Worm (Caenorhabditis elegans) whole organism, L2 larva: ENCODE results near the gene F15A4.2.

Experiments
- C34F6.9 ChIP-seq: fragments of 150-350 bp; optimal IDR thresholded peaks from 2 replicates; lab custom pipeline; 2014; ENCODE audit warnings: missing biosample characterization, missing genetic modification characterization
- Y55F3AM.14 ChIP-seq: fragments of 200-800 bp; sonication (Bioruptor generic); optimal IDR thresholded peaks from 2 replicates; lab custom pipeline; 2018; ENCODE audit warnings: mild to moderate bottlenecking, missing genetic modification characterization, missing compliant biosample characterization
- alr-1 ChIP-seq: fragments of 150-350 bp; optimal IDR thresholded peaks from 2 replicates; lab custom pipeline; 2014; ENCODE audit warnings: missing biosample characterization, missing genetic modification characterization
- aly-2 ChIP-seq: fragments of 150-350 bp; optimal IDR thresholded peaks from 2 replicates; lab custom pipeline; 2014; ENCODE audit warnings: missing biosample characterization, missing genetic modification characterization
- ama-1 ChIP-seq: fragments of 150-350 bp; optimal IDR thresholded peaks from 2 replicates; lab custom pipeline; 2018; ENCODE audit warnings: inconsistent platforms
- blmp-1 ChIP-seq: sonication (generic microtip); optimal IDR thresholded peaks from 2 replicates; lab custom pipeline; 2017; ENCODE audit warnings: missing genetic modification characterization, mild to moderate bottlenecking, missing compliant biosample characterization, antibody characterized with exemption, moderate library complexity; ENCODE audit not compliant: insufficient read depth
- ceh-16 ChIP-seq: fragments of 150-350 bp; optimal IDR thresholded peaks from 2 replicates; lab custom pipeline; 2014; ENCODE audit warnings: missing biosample characterization, missing genetic modification characterization
- ceh-82 ChIP-seq: fragments of 150-350 bp; optimal IDR thresholded peaks from 2 replicates; lab custom pipeline; 2014; ENCODE audit warnings: missing biosample characterization, missing genetic modification characterization
- egl-27 ChIP-seq: sonication (generic microtip); optimal IDR thresholded peaks from 3 replicates; lab custom pipeline; 2017; ENCODE audit warnings: missing biosample characterization, missing genetic modification reagents, missing genetic modification characterization
- elt-1 ChIP-seq: fragments of 150-350 bp; optimal IDR thresholded peaks from 2 replicates; lab custom pipeline; 2014; ENCODE audit warnings: missing biosample characterization, missing genetic modification characterization
- elt-3 ChIP-seq: sonication (generic microtip); optimal IDR thresholded peaks from 2 replicates; lab custom pipeline; 2017; ENCODE audit warnings: missing biosample characterization, missing genetic modification characterization
- fos-1 ChIP-seq: fragments of 150-350 bp; optimal IDR thresholded peaks from 2 replicates; lab custom pipeline; 2014; ENCODE audit warnings: missing biosample characterization, missing genetic modification characterization
- gmeb-1 ChIP-seq: fragments of 150-350 bp; optimal IDR thresholded peaks from 2 replicates; lab custom pipeline; 2014; ENCODE audit warnings: missing biosample characterization, missing genetic modification characterization
- lin-11 ChIP-seq: fragments of 150-350 bp; sonication (generic microtip); optimal IDR thresholded peaks from 2 replicates; lab custom pipeline; 2014; ENCODE audit warnings: missing biosample characterization, missing genetic modification characterization, inconsistent platforms, mixed read lengths
- lin-39 ChIP-seq: fragments of 150-350 bp; optimal IDR thresholded peaks from 2 replicates; lab custom pipeline; 2014; ENCODE audit warnings: missing biosample characterization, missing genetic modification reagents, missing genetic modification characterization
- mab-5 ChIP-seq: fragments of 150-350 bp; optimal IDR thresholded peaks from 2 replicates; lab custom pipeline; 2014; ENCODE audit warnings: missing biosample characterization, missing genetic modification characterization
- nhr-10 ChIP-seq: sonication (generic microtip); optimal IDR thresholded peaks from 2 replicates; lab custom pipeline; 2017; ENCODE audit warnings: missing biosample characterization, missing genetic modification characterization
- nhr-11 ChIP-seq: fragments of 150-350 bp; optimal IDR thresholded peaks from 2 replicates; lab custom pipeline; 2014; ENCODE audit warnings: missing biosample characterization, missing genetic modification characterization
- nhr-129 ChIP-seq: fragments of 150-350 bp; optimal IDR thresholded peaks from 2 replicates; lab custom pipeline; 2014; ENCODE audit warnings: missing biosample characterization, missing genetic modification characterization
- nhr-21 ChIP-seq: fragments of 150-350 bp; optimal IDR thresholded peaks from 2 replicates; lab custom pipeline; 2014; ENCODE audit warnings: missing biosample characterization, missing genetic modification characterization
- nhr-23 ChIP-seq: fragments of 150-350 bp; optimal IDR thresholded peaks from 2 replicates; lab custom pipeline; 2014; ENCODE audit warnings: missing biosample characterization, missing genetic modification reagents, missing genetic modification characterization
- nhr-237 ChIP-seq: fragments of 150-350 bp; optimal IDR thresholded peaks from 2 replicates; lab custom pipeline; 2014; ENCODE audit warnings: missing biosample characterization, missing genetic modification characterization
- nhr-25 ChIP-seq: fragments of 150-350 bp; sonication (generic microtip); optimal IDR thresholded peaks from 3 replicates; lab custom pipeline; 2014; ENCODE audit warnings: missing biosample characterization, missing genetic modification characterization
- nhr-77 ChIP-seq: fragments of 150-350 bp; optimal IDR thresholded peaks from 2 replicates; lab custom pipeline; 2014; ENCODE audit warnings: missing biosample characterization, missing genetic modification characterization
- peb-1 ChIP-seq: fragments of 150-350 bp; optimal IDR thresholded peaks from 2 replicates; lab custom pipeline; 2014; ENCODE audit warnings: missing biosample characterization, missing genetic modification characterization
- skn-1 ChIP-seq: sonication (generic microtip); optimal IDR thresholded peaks from 2 replicates; lab custom pipeline; 2017; ENCODE audit warnings: missing biosample characterization, missing genetic modification characterization
- sma-3 ChIP-seq: sonication (generic microtip); optimal IDR thresholded peaks from 2 replicates; lab custom pipeline; 2016; ENCODE audit warnings: missing genetic modification reagents, missing genetic modification characterization, missing compliant biosample characterization
- sma-9 ChIP-seq, 2 experiments: fragments of 150-350 bp in 1 of 2; sonication (generic microtip) in 1 of 2; optimal IDR thresholded peaks; 2 replicates each; lab custom pipeline; 2014 to 2016; ENCODE audit warnings: missing genetic modification characterization in 2 of 2, mild to moderate bottlenecking in 1 of 2, missing biosample characterization in 1 of 2, missing compliant biosample characterization in 1 of 2, missing genetic modification reagents in 1 of 2, moderate library complexity in 1 of 2
- snpc-4 ChIP-seq: fragments of 150-350 bp; optimal IDR thresholded peaks from 2 replicates; lab custom pipeline; 2014; ENCODE audit warnings: missing biosample characterization, missing genetic modification characterization
- unc-39 ChIP-seq: fragments of 150-350 bp; optimal IDR thresholded peaks from 2 replicates; lab custom pipeline; 2014; ENCODE audit warnings: missing biosample characterization, missing genetic modification characterization
- unc-55 ChIP-seq: fragments of 150-350 bp; sonication (generic microtip); optimal IDR thresholded peaks from 3 replicates; lab custom pipeline; 2014; ENCODE audit warnings: missing biosample characterization, missing genetic modification reagents, missing genetic modification characterization
- unc-62 ChIP-seq: fragments of 150-350 bp; optimal IDR thresholded peaks from 2 replicates; lab custom pipeline; 2014; ENCODE audit warnings: missing biosample characterization, missing genetic modification reagents, missing genetic modification characterization
- ztf-1 ChIP-seq: fragments of 200-800 bp; sonication (Bioruptor generic); conservative IDR thresholded peaks from 2 replicates; pipeline ENCODE4 v1.3.6; 2022; ENCODE audit warnings: missing genetic modification characterization, missing compliant biosample characterization
- ztf-11 ChIP-seq: sonication (generic microtip); optimal IDR thresholded peaks from 2 replicates; lab custom pipeline; 2017; ENCODE audit warnings: missing biosample characterization, missing genetic modification characterization
- ztf-4 ChIP-seq: fragments of 150-350 bp; optimal IDR thresholded peaks from 2 replicates; lab custom pipeline; 2014; ENCODE audit warnings: missing biosample characterization, missing genetic modification characterization

Gene F15A4.2

DNA sequence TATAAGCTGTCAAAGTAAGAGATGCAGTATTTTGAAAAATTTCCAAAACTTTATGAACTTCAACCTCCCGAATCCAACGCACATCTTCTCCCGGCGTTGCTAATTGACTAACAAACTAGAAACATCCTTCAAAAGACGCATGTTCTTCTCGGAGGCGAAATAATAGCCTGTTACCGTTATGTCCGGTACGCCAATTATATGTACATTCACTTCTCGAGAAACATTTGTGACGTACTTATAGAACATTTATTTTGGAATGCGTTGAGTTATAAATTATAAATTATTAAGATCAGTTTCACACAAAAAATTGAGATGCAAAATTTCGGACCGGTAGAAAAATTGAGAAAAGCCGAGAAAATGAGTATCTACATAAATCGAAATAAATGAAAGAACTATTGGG, 34.6 kb downstream of the F15A4.2 start, which contains the start of gene T21B4.3:
TSS of gene T21B4.3 (minus strand) at position 101 of the 400 bp plus-strand sequence.
- TF ChIP-seq Y55F3AM.14 (GFP tag; lab: Kevin White, UChicago): no peak
- no peak for TF ChIP-seq unc-39 (tag; lab: Kevin White, UChicago)
- no peak for TF ChIP-seq nhr-10
- TF ChIP-seq nhr-129 (tag; lab: Kevin White, UChicago): no peak
- TF ChIP-seq C34F6.9: no peak
- TF ChIP-seq ceh-16 (tag; lab: Kevin White, UChicago): no peak
- TF ChIP-seq unc-62 (GFP tag; lab: Kevin White, UChicago): no peak
- TF ChIP-seq sma-9 (GFP tag; optimal IDR thresholded peaks at IDR 0.05; lab: Kevin White, UChicago): no peak
- TF ChIP-seq sma-9 (tag; optimal IDR thresholded peaks at IDR 0.05; lab: Kevin White, UChicago): no peak
- no peak for TF ChIP-seq peb-1 (tag; lab: Kevin White, UChicago)
- no peak for TF ChIP-seq mab-5
- TF ChIP-seq nhr-25: no peak
- TF ChIP-seq nhr-77 (tag; lab: Kevin White, UChicago): no peak
- no peak for TF ChIP-seq ztf-4 (tag; lab: Kevin White, UChicago)
- no peak for TF ChIP-seq nhr-21 (tag; lab: Kevin White, UChicago)
- no peak for TF ChIP-seq ceh-82 (tag; lab: Kevin White, UChicago)
- no peak for TF ChIP-seq ztf-11 (tag; lab: Kevin White, UChicago)
- no peak for TF ChIP-seq nhr-23 (tag; lab: Kevin White, UChicago)
- no peak for TF ChIP-seq fos-1 (tag; lab: Kevin White, UChicago)
- no peak for TF ChIP-seq skn-1 (tag; lab: Kevin White, UChicago)
- no peak for TF ChIP-seq snpc-4 (tag; lab: Kevin White, UChicago)

DNA sequence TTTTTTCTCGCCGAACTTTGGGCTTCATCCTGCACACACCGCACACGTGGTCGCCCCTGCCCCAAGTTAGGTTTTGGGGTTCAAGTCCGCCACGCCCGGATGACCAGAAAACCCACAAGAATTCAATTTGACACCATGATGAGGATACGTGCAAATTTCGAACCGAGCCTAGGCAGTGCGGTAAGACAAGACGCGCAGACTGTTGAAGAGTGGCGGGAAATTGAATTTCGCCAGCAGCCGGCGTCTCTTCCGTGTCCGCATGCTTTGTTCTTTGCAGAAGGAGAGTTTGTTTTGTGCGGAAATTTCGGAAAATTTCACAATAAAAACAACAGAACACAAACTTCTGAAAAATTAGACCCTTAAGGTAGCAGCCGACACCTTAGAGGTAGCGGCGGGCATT, 37.6 kb downstream of the F15A4.2 start:
- TF ChIP-seq unc-39 (tag; lab: Kevin White, UChicago) (no peak), ceh-82 (tag; lab: Kevin White, UChicago) (no peak), sma-9 (GFP tag; optimal IDR thresholded peaks at IDR 0.05; lab: Kevin White, UChicago) (no peak), sma-9 (tag; optimal IDR thresholded peaks at IDR 0.05; lab: Kevin White, UChicago) (no peak), fos-1 (tag; lab: Kevin White, UChicago) (no peak), ztf-1 (GFP tag; lab: Robert Waterston, UW) (no peak), blmp-1 (tag; lab: Kevin White, UChicago) (no peak), nhr-25 (no peak)

DNA sequence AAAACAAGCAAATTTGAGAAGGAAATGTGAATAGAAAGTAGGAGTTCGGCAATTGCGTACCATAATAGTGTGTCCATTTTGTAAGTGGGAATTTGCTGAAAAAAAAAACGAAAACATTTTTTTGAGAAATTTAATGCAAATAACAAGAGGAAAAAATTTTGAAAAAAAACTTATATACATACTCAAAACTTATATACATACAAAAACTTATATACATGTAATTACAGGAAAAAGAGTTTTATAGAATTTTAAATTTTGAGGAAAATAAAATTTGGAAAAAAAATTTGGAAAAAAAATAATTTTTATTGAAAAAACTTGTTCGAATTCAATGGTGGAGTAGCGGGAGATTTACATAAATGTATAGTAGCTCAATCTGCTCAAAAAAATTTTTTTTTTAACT, 40.4 kb downstream of the F15A4.2 start, which contains the start of gene ador-1:
TSS of gene ador-1 (minus strand) at position 101 of the 400 bp plus-strand sequence.
- TF ChIP-seq sma-3 (GFP tag; lab: Kevin White, UChicago) (no peak), ztf-1 (GFP tag; lab: Robert Waterston, UW) (no peak), unc-62 (GFP tag; lab: Kevin White, UChicago) (no peak), C34F6.9 (no peak), peb-1 (tag; lab: Kevin White, UChicago) (no peak), aly-2 (tag; lab: Kevin White, UChicago) (no peak), elt-3 (tag; lab: Kevin White, UChicago) (no peak), egl-27 (tag; lab: Kevin White, UChicago) (no peak), nhr-237 (tag; lab: Kevin White, UChicago) (no peak), ceh-82 (tag; lab: Kevin White, UChicago) (no peak)

ce11 chrII:12506511-12506910, 44.2 kb downstream of the F15A4.2 start:
- no peak for TF ChIP-seq lin-11 (tag; lab: Kevin White, UChicago)
- no peak for TF ChIP-seq gmeb-1 (tag; lab: Kevin White, UChicago)
- no peak for TF ChIP-seq peb-1 (tag; lab: Kevin White, UChicago)
- TF ChIP-seq nhr-77 (tag; lab: Kevin White, UChicago): no peak
- TF ChIP-seq sma-3 (GFP tag; lab: Kevin White, UChicago): no peak
- no peak for TF ChIP-seq unc-39 (tag; lab: Kevin White, UChicago)
- no peak for TF ChIP-seq elt-1 (tag; lab: Kevin White, UChicago)
- TF ChIP-seq, all 48 proteins: peak for 0

ce11 chrII:12507038-12507437, 44.7 kb downstream of the F15A4.2 start, which contains the start of gene srh-68:
TSS of gene srh-68 (plus strand) at chrII:12507338.
- TF ChIP-seq ceh-16 (tag; lab: Kevin White, UChicago): no peak
- TF ChIP-seq ceh-82 (tag; lab: Kevin White, UChicago): no peak
- TF ChIP-seq C34F6.9: no peak
- no peak for TF ChIP-seq ztf-11 (tag; lab: Kevin White, UChicago)
- no peak for TF ChIP-seq nhr-23 (tag; lab: Kevin White, UChicago)
- no peak for TF ChIP-seq nhr-129 (tag; lab: Kevin White, UChicago)
- TF ChIP-seq unc-55 (GFP tag; lab: Kevin White, UChicago): no peak
- TF ChIP-seq alr-1 (tag; lab: Kevin White, UChicago): no peak
- TF ChIP-seq ama-1 (lab: Kevin White, UChicago): no peak
- TF ChIP-seq fos-1 (tag; lab: Kevin White, UChicago): no peak
- TF ChIP-seq lin-39 (tag; lab: Kevin White, UChicago): no peak
- no peak for TF ChIP-seq sma-9 (GFP tag; optimal IDR thresholded peaks at IDR 0.05; lab: Kevin White, UChicago)
- no peak for TF ChIP-seq sma-9 (tag; optimal IDR thresholded peaks at IDR 0.05; lab: Kevin White, UChicago)
- no peak for TF ChIP-seq nhr-11
- TF ChIP-seq sma-3 (GFP tag; lab: Kevin White, UChicago): no peak
- TF ChIP-seq unc-62 (GFP tag; lab: Kevin White, UChicago): no peak
- no peak for TF ChIP-seq nhr-77 (tag; lab: Kevin White, UChicago)
- TF ChIP-seq aly-2 (tag; lab: Kevin White, UChicago): no peak
